Worm (Caenorhabditis elegans): ENCODE results near the gene trx-3.

DNA sequence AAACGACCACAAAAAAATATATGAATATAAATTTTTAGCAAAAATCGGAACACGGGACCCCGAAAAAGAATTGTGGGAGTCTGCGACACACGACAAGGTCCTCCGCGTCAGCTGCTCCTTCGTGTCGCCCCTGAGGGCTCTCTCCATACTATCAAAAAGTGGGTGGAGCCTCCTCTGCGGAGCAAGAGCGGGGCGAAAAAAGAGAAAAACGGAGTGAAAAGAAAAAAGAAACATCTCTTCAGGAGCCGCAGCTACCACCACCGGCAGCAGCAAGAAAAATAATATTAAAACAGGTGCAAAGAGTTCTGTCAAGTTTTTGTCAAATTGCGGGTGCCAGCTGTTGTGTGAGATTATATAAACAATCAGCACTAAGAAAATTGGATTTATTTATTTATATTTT is 19.8 kb downstream of the trx-3 start, which contains the start of gene gbb-2:
- TF ChIP-seq unc-62 (GFP tag; optimal IDR thresholded peaks at IDR 0.05) (no peak), R02D3.7 (tag; optimal IDR thresholded peaks at IDR 0.05) (no peak), nhr-237 (tag; optimal IDR thresholded peaks at IDR 0.05) (no peak), nhr-21 (tag; optimal IDR thresholded peaks at IDR 0.05) (no peak), zag-1 (tag; optimal IDR thresholded peaks at IDR 0.05) (no peak), ztf-11 (tag; optimal IDR thresholded peaks at IDR 0.05) (no peak), lin-13 (GFP tag; optimal IDR thresholded peaks at IDR 0.05) (no peak), ztf-4 (tag; optimal IDR thresholded peaks at IDR 0.05) (no peak), lin-39 (tag; optimal IDR thresholded peaks at IDR 0.05) (no peak), nhr-77 (tag; optimal IDR thresholded peaks at IDR 0.05) (no peak), unc-39 (tag; optimal IDR thresholded peaks at IDR 0.05) (no peak), mdl-1 (tag; optimal IDR thresholded peaks at IDR 0.05) (no peak)

Measured in whole organism, L2 larva.